Fruit fly (Drosophila melanogaster): Measurements from ENCODE around the gene CG7299.

The CG7299 gene

DNA sequence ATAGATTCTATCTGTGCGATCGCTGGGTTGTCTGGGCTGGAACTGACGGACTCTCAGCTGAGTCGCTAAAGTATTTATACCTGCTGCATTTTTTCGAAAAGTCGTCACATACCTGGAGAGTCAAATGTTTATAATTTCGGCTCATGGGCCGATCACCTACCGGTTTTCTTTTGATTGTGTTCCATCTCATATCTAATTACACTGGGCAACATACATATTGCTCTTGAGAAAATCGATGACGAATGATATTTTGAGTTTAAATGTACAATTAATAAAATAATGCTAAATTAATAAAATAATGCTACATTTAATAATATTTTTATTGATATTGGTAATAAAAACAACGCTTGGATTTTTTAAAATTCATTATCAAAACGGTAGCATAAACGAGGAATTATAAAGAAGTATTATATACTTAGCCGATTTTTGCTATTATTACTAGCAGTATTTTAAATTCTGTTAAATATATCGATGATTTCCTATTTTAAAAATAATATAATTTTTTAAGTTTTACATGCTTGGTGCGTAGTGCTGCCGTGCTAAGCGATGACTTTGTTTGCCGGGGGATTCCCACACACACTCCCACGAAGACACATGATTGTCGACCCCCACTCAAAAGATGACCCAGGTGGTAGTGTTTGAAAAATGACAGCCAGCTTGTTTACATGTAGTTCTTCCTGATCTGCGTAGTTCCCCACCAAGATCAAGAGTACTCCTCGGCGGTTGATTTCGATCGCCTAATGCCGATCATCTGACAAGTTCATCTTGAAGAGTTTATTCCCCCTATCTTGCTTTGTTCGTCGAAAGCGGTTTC lies 5.2 kb upstream of the CG7299 start, which contains the start of gene CG7294 (continued):
- peak; percentile 49 for TF ChIP-seq CG7556 (GFP tag; optimal IDR thresholded peaks at IDR 0.05)
- peak; percentile 66 for TF ChIP-seq CG17361 (GFP tag; IDR thresholded peaks at IDR 0.05)
- peak in 1 of 3 experiments; percentile 60 for TF ChIP-seq lola (GFP tag; optimal IDR thresholded peaks at IDR 0.05)
- TF ChIP-seq CG8290 (GFP tag; optimal IDR thresholded peaks at IDR 0.05) = no peak
- no peak for TF ChIP-seq CG8290 (tag; optimal IDR thresholded peaks at IDR 0.05)
- TF ChIP-seq CG34224 (GFP tag; IDR thresholded peaks at IDR 0.05; ENCODE audit: partially characterized antibody) = no peak
- TF ChIP-seq Dfd (GFP tag; optimal IDR thresholded peaks at IDR 0.05) = no peak
- no peak for TF ChIP-seq CG3065 (GFP tag; optimal IDR thresholded peaks at IDR 0.05)
- no peak for TF ChIP-seq Dad (GFP tag; optimal IDR thresholded peaks at IDR 0.05)
- TF ChIP-seq CG9727 (GFP tag; optimal IDR thresholded peaks at IDR 0.05) = peak; percentile 13
- no peak for TF ChIP-seq CG13424 (tag; optimal IDR thresholded peaks at IDR 0.05)
- no peak for TF ChIP-seq CG11093 (GFP tag; IDR thresholded peaks at IDR 0.05)
- TF ChIP-seq CG10366 (GFP tag; IDR thresholded peaks at IDR 0.05) = no peak
- no peak for TF ChIP-seq pho (GFP tag; optimal IDR thresholded peaks at IDR 0.05)
- TF ChIP-seq CG1832 (GFP tag; optimal IDR thresholded peaks at IDR 0.05) = no peak
- no peak for TF ChIP-seq Ada2b (GFP tag; IDR thresholded peaks at IDR 0.05)
- no peak for TF ChIP-seq CG4404 (GFP tag; IDR thresholded peaks at IDR 0.05)
- TF ChIP-seq Camta (GFP tag; optimal IDR thresholded peaks at IDR 0.05) = no peak
- TF ChIP-seq CG1792 (GFP tag; optimal IDR thresholded peaks at IDR 0.05) = no peak
- peak; percentile 25 for TF ChIP-seq CG8924 (tag; optimal IDR thresholded peaks at IDR 0.05)
- TF ChIP-seq CG17802 (tag; optimal IDR thresholded peaks at IDR 0.05) = no peak
- no peak for TF ChIP-seq ttk (GFP tag; IDR thresholded peaks at IDR 0.05)
- no peak for TF ChIP-seq CG6689 (GFP tag; IDR thresholded peaks at IDR 0.05)
- TF ChIP-seq ems (GFP tag; optimal IDR thresholded peaks at IDR 0.05) = no peak
- TF ChIP-seq HLH4C (GFP tag; IDR thresholded peaks at IDR 0.05; ENCODE audit: partially characterized antibody) = no peak
- TF ChIP-seq seq (GFP tag; IDR thresholded peaks at IDR 0.05) = no peak
- TF ChIP-seq D19B (GFP tag; optimal IDR thresholded peaks at IDR 0.05) = no peak
- TF ChIP-seq grn (GFP tag; optimal IDR thresholded peaks at IDR 0.05) = peak; percentile 42
- no peak for TF ChIP-seq Bteb2 (GFP tag; optimal IDR thresholded peaks at IDR 0.05)
- no peak for TF ChIP-seq rib (GFP tag; IDR thresholded peaks at IDR 0.05)
- no peak for TF ChIP-seq lbe (GFP tag; optimal IDR thresholded peaks at IDR 0.05)
- no peak for TF ChIP-seq Rx (GFP tag; IDR thresholded peaks at IDR 0.05)
- TF ChIP-seq CG12391 (tag; optimal IDR thresholded peaks at IDR 0.05) = peak; percentile 37
- no peak for TF ChIP-seq Gsc (GFP tag; IDR thresholded peaks at IDR 0.05)
- no peak for TF ChIP-seq mld (GFP tag; IDR thresholded peaks at IDR 0.05; ENCODE audit: partially characterized antibody)
- TF ChIP-seq chm (GFP tag; IDR thresholded peaks at IDR 0.05) = no peak
- TF ChIP-seq CG2199 (GFP tag; IDR thresholded peaks at IDR 0.05) = no peak
- TF ChIP-seq bigmax (GFP tag; optimal IDR thresholded peaks at IDR 0.05) = no peak
- no peak for TF ChIP-seq schlank (tag; optimal IDR thresholded peaks at IDR 0.05)
- no peak for TF ChIP-seq zf30C (GFP tag; optimal IDR thresholded peaks at IDR 0.05)
- TF ChIP-seq gem (tag; optimal IDR thresholded peaks at IDR 0.05) = peak; percentile 67
- no peak for TF ChIP-seq YL-1 (GFP tag; optimal IDR thresholded peaks at IDR 0.05)
- no peak for TF ChIP-seq CG9437 (GFP tag; optimal IDR thresholded peaks at IDR 0.05)
- TF ChIP-seq esg (GFP tag; conservative IDR thresholded peaks at IDR 0.05) = no peak
- TF ChIP-seq PHDP (tag; optimal IDR thresholded peaks at IDR 0.05) = peak; percentile 36
- TF ChIP-seq zfh1 (GFP tag; IDR thresholded peaks at IDR 0.05) = no peak
- no peak for TF ChIP-seq CG4820 (GFP tag; optimal IDR thresholded peaks at IDR 0.05)
- TF ChIP-seq CG11085 (GFP tag; IDR thresholded peaks at IDR 0.05) = no peak
- TF ChIP-seq CG7372 (GFP tag; IDR thresholded peaks at IDR 0.05) = no peak
- TF ChIP-seq caup (GFP tag; optimal IDR thresholded peaks at IDR 0.05; ENCODE audit: severe bottlenecking) = no peak
- TF ChIP-seq dysf (GFP tag; IDR thresholded peaks at IDR 0.05) = no peak

Measured in whole organism, embryonic.